Worm (Caenorhabditis elegans): ENCODE data around the gene npr-15.

- TF ChIP-seq daf-12 (tag; optimal IDR thresholded peaks at IDR 0.05) = no peak
- no peak for TF ChIP-seq skn-1 (tag; optimal IDR thresholded peaks at IDR 0.05)
- TF ChIP-seq ama-1 (optimal IDR thresholded peaks at IDR 0.05) = no peak
- no peak for TF ChIP-seq sea-2 (GFP tag; optimal IDR thresholded peaks at IDR 0.05)
- no peak for TF ChIP-seq elt-3 (tag; optimal IDR thresholded peaks at IDR 0.05)
- TF ChIP-seq nhr-12 (tag; optimal IDR thresholded peaks at IDR 0.05) = no peak
- no peak for TF ChIP-seq tbx-2 (tag; optimal IDR thresholded peaks at IDR 0.05)
- no peak for TF ChIP-seq egl-27 (tag; optimal IDR thresholded peaks at IDR 0.05)
- TF ChIP-seq elt-1 (tag; optimal IDR thresholded peaks at IDR 0.05) = no peak
- TF ChIP-seq lsy-12 (tag; optimal IDR thresholded peaks at IDR 0.05) = no peak
- TF ChIP-seq nhr-237 (tag; optimal IDR thresholded peaks at IDR 0.05) = no peak
- no peak for TF ChIP-seq lin-39 (tag; optimal IDR thresholded peaks at IDR 0.05)
- TF ChIP-seq R02D3.7 (tag; optimal IDR thresholded peaks at IDR 0.05) = no peak
These were observed 12.1 kb upstream of the npr-15 start, which contains the start of gene dph-1 for ce11 chrIII:3706586-3706985.

All from whole organism, L3 larva.